Worm (Caenorhabditis elegans) whole organism, L2 larva: Measurements from ENCODE around the gene srh-300.

Experiments used
- aly-2 ChIP-seq: fragments of 150-350 bp; optimal IDR thresholded peaks from 2 replicates; lab custom pipeline; 2014; ENCODE audit warnings: missing biosample characterization, missing genetic modification characterization
- ama-1 ChIP-seq: fragments of 150-350 bp; optimal IDR thresholded peaks from 2 replicates; lab custom pipeline; 2018; ENCODE audit warnings: inconsistent platforms
- egl-27 ChIP-seq: sonication (generic microtip); optimal IDR thresholded peaks from 3 replicates; lab custom pipeline; 2017; ENCODE audit warnings: missing biosample characterization, missing genetic modification reagents, missing genetic modification characterization
- fos-1 ChIP-seq: fragments of 150-350 bp; optimal IDR thresholded peaks from 2 replicates; lab custom pipeline; 2014; ENCODE audit warnings: missing biosample characterization, missing genetic modification characterization
- mab-5 ChIP-seq: fragments of 150-350 bp; optimal IDR thresholded peaks from 2 replicates; lab custom pipeline; 2014; ENCODE audit warnings: missing biosample characterization, missing genetic modification characterization
- nhr-11 ChIP-seq: fragments of 150-350 bp; optimal IDR thresholded peaks from 2 replicates; lab custom pipeline; 2014; ENCODE audit warnings: missing biosample characterization, missing genetic modification characterization
- nhr-237 ChIP-seq: fragments of 150-350 bp; optimal IDR thresholded peaks from 2 replicates; lab custom pipeline; 2014; ENCODE audit warnings: missing biosample characterization, missing genetic modification characterization

DNA sequence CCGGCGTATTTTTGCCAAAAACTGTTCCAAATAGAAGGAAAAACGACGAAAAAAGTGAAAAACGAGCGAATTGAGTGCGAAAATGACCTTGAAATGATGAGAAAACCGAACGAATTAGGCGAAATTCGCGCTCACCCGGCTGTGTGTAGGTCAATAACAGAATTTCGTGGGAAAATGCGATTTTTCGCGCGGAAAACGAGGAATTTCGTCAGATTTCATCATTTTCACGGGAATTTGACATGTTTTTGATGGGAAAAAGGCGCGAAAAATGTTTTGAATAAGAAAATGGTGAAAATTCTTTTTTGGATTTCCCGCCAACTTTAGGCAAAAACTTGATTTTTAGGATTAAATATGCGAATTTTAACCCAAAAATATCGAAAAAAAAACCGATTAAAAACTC lies 37.2 kb downstream of the srh-300 start:
- TF ChIP-seq nhr-11 (tag; lab: Kevin White, UChicago): no peak
- TF ChIP-seq fos-1 (tag; lab: Kevin White, UChicago): no peak
- no peak for TF ChIP-seq mab-5 (tag; lab: Kevin White, UChicago)
- TF ChIP-seq nhr-237 (tag; lab: Kevin White, UChicago): no peak
- TF ChIP-seq egl-27 (tag; lab: Kevin White, UChicago): no peak
- no peak for TF ChIP-seq aly-2
- TF ChIP-seq ama-1 (lab: Kevin White, UChicago): no peak
